Worm (Caenorhabditis elegans) whole organism, midembryonic: ENCODE measurements around the gene spin-3.

Source experiments
- T22C8.4 ChIP-seq: fragments of 200-800 bp; sonication (Bioruptor generic); IDR thresholded peaks from 2 replicates; pipeline ENCODE4 v1.3.6; 2022; ENCODE audit warnings: missing genetic modification characterization, missing compliant biosample characterization
- klf-2 ChIP-seq: fragments of 200-800 bp; sonication (Bioruptor generic); conservative IDR thresholded peaks from 2 replicates; pipeline ENCODE4 v1.3.6; 2022; ENCODE audit warnings: missing genetic modification reagents, missing genetic modification characterization, missing compliant biosample characterization
- ztf-23 ChIP-seq: fragments of 200-800 bp; sonication (Bioruptor generic); IDR thresholded peaks from 2 replicates; pipeline ENCODE4 v1.3.6; 2022; ENCODE audit warnings: missing genetic modification reagents, missing genetic modification characterization, missing compliant biosample characterization
- ztf-29 ChIP-seq: fragments of 200-800 bp; sonication (Bioruptor generic); IDR thresholded peaks from 2 replicates; pipeline ENCODE4 v1.3.6; 2022; ENCODE audit warnings: missing genetic modification reagents, missing genetic modification characterization, missing compliant biosample characterization

DNA sequence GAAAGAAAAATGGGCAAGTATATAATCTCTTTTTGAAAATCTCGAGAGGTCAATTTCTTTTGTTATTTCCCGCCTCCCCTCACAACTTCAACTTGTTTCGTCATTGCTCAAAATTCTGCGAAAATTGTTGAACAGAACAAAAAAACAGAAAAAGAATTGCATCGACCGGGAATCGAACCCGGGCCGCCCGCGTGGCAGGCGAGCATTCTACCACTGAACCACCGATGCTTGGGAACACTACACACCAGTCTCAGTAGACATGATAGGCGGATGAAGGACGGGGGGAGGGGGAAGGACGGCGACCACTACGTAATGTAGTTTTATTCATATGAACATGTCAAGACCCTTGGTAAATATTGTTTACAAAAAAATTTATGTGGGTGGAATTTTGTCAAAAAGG lies 8.9 kb upstream of the spin-3 start:
- TF ChIP-seq ztf-23 (GFP tag; lab: Robert Waterston, UW) (peak; percentile 96), ztf-29 (GFP tag; lab: Robert Waterston, UW) (peak; percentile 94), T22C8.4 (GFP tag; lab: Robert Waterston, UW) (peak; percentile 97), klf-2 (GFP tag; lab: Robert Waterston, UW) (peak; percentile 97)
